Fruit fly (Drosophila melanogaster): ENCODE data around the gene bab1.

The bab1 gene

DNA sequence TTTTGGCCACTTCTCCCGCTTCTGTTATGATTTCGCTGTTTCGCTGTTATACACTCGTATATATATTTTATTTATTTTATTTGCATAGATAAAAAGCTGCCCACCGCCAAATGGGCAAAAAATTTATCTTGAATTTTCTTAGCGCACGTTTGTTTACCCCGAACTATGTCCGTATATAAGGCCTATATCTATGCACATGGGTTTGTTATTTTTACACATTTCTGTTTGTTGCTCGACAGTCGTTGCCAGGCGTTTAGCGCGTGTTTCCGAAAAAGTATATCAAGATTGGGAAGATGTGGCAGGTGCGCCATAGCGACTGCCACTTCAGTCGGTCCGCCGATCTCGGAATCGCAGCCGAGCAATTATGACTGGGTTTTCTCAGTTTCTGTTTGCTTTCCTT is 81.0 kb downstream of the bab1 start:
- TF ChIP-seq Vsx2 (GFP tag; optimal IDR thresholded peaks at IDR 0.05; ENCODE audit: partially characterized antibody) (no peak), brk (GFP tag; optimal IDR thresholded peaks at IDR 0.05) (no peak), sage (GFP tag; optimal IDR thresholded peaks at IDR 0.05) (no peak), br (GFP tag; optimal IDR thresholded peaks at IDR 0.05) (no peak), Sp1 (GFP tag; optimal IDR thresholded peaks at IDR 0.05) (no peak), pan (optimal IDR thresholded peaks at IDR 0.05) (no peak), Hr83 (GFP tag; optimal IDR thresholded peaks at IDR 0.05; ENCODE audit: poor library complexity, severe bottlenecking) (no peak), Dif (GFP tag; optimal IDR thresholded peaks at IDR 0.05; ENCODE audit: partially characterized antibody) (no peak), Jra (GFP tag; optimal IDR thresholded peaks at IDR 0.05) (no peak), usp (GFP tag; optimal IDR thresholded peaks at IDR 0.05) (no peak), ey (GFP tag; optimal IDR thresholded peaks at IDR 0.05) (no peak), CrebA (GFP tag; optimal IDR thresholded peaks at IDR 0.05; ENCODE audit: borderline replicate concordance) (no peak), CG9705 (GFP tag; optimal IDR thresholded peaks at IDR 0.05) (no peak), dl (GFP tag; optimal IDR thresholded peaks at IDR 0.05; ENCODE audit: insufficient read depth in 1 of 2, partially characterized antibody in 2 of 2) (no peak), HLH106 (tag; optimal IDR thresholded peaks at IDR 0.05) (no peak), foxo (GFP tag; optimal IDR thresholded peaks at IDR 0.05) (no peak), Hnf4 (GFP tag; optimal IDR thresholded peaks at IDR 0.05) (no peak), CG32264 (GFP tag; optimal IDR thresholded peaks at IDR 0.05) (no peak), lola (GFP tag; optimal IDR thresholded peaks at IDR 0.05) (no peak), Mio (GFP tag; optimal IDR thresholded peaks at IDR 0.05) (no peak)

dm6 chr3L:1010969-1011368 is 89.9 kb downstream of the bab1 start:
- TF ChIP-seq lola (GFP tag; optimal IDR thresholded peaks at IDR 0.05), result no peak
- TF ChIP-seq Hnf4 (GFP tag; optimal IDR thresholded peaks at IDR 0.05), result no peak
- no peak for TF ChIP-seq Dif (GFP tag; optimal IDR thresholded peaks at IDR 0.05; ENCODE audit: partially characterized antibody)
- no peak for TF ChIP-seq CrebA (GFP tag; optimal IDR thresholded peaks at IDR 0.05; ENCODE audit: borderline replicate concordance)
- no peak for TF ChIP-seq h (GFP tag; optimal IDR thresholded peaks at IDR 0.05)
- no peak for TF ChIP-seq foxo (GFP tag; optimal IDR thresholded peaks at IDR 0.05)

dm6 chr3L:1007513-1008459 is 93.1 kb downstream of the bab1 start:
- TF ChIP-seq h (GFP tag; optimal IDR thresholded peaks at IDR 0.05), result peak; percentile 87
- peak in 1 of 2 experiments; percentile 13 for TF ChIP-seq dl (GFP tag; optimal IDR thresholded peaks at IDR 0.05; ENCODE audit: insufficient read depth in 1 of 2, partially characterized antibody in 2 of 2)
- peak; percentile 71 for TF ChIP-seq ey (GFP tag; optimal IDR thresholded peaks at IDR 0.05)
- TF ChIP-seq Hnf4 (GFP tag; optimal IDR thresholded peaks at IDR 0.05), result peak; percentile 50
- TF ChIP-seq fru (GFP tag; optimal IDR thresholded peaks at IDR 0.05), result peak; percentile 72
- TF ChIP-seq Mio (GFP tag; optimal IDR thresholded peaks at IDR 0.05), result no peak
- TF ChIP-seq OdsH (GFP tag; optimal IDR thresholded peaks at IDR 0.05), result peak; percentile 87
- TF ChIP-seq rgr (GFP tag; optimal IDR thresholded peaks at IDR 0.05), result peak; percentile 86
- peak; percentile 25 for TF ChIP-seq Hr83 (GFP tag; optimal IDR thresholded peaks at IDR 0.05; ENCODE audit: poor library complexity, severe bottlenecking)
- peak; percentile 43 for TF ChIP-seq Vsx2 (GFP tag; optimal IDR thresholded peaks at IDR 0.05; ENCODE audit: partially characterized antibody)
- peak; percentile 38 for TF ChIP-seq sv (GFP tag; optimal IDR thresholded peaks at IDR 0.05)
- peak; percentile 64 for TF ChIP-seq br (GFP tag; optimal IDR thresholded peaks at IDR 0.05)
- peak; percentile 79 for TF ChIP-seq psq (GFP tag; optimal IDR thresholded peaks at IDR 0.05)
- no peak for TF ChIP-seq N (GFP tag; optimal IDR thresholded peaks at IDR 0.05)
- TF ChIP-seq CrebA (GFP tag; optimal IDR thresholded peaks at IDR 0.05; ENCODE audit: borderline replicate concordance), result no peak
- TF ChIP-seq Myc (optimal IDR thresholded peaks at IDR 0.05), result no peak
- peak; percentile 38 for TF ChIP-seq brk (GFP tag; optimal IDR thresholded peaks at IDR 0.05)
- peak; percentile 56 for TF ChIP-seq CG9705 (GFP tag; optimal IDR thresholded peaks at IDR 0.05)
- no peak for TF ChIP-seq Dfd (GFP tag; optimal IDR thresholded peaks at IDR 0.05)
- TF ChIP-seq dmrt93B (GFP tag; optimal IDR thresholded peaks at IDR 0.05), result peak; percentile 72
- no peak for TF ChIP-seq Rel (GFP tag; optimal IDR thresholded peaks at IDR 0.05)
- peak; percentile 65 for TF ChIP-seq Rel (tag; optimal IDR thresholded peaks at IDR 0.05)
- TF ChIP-seq Jra (GFP tag; optimal IDR thresholded peaks at IDR 0.05), result peak; percentile 23
- TF ChIP-seq HLH106 (tag; optimal IDR thresholded peaks at IDR 0.05), result peak; percentile 82
- TF ChIP-seq sage (GFP tag; optimal IDR thresholded peaks at IDR 0.05), result peak; percentile 73
- TF ChIP-seq foxo (GFP tag; optimal IDR thresholded peaks at IDR 0.05), result peak in 1 of 2 experiments; percentile 87
- TF ChIP-seq Sp1 (GFP tag; optimal IDR thresholded peaks at IDR 0.05), result peak; percentile 80
- no peak for TF ChIP-seq jim (GFP tag; optimal IDR thresholded peaks at IDR 0.05)
- peak; percentile 63 for TF ChIP-seq woc (GFP tag; optimal IDR thresholded peaks at IDR 0.05)

All from whole organism, wandering third instar larva.